Worm (Caenorhabditis elegans) whole organism, L4 larva: Measurements from ENCODE around the gene T07D3.4.

Source experiments
- F10B5.3 ChIP-seq: sonication (generic microtip); optimal IDR thresholded peaks from 2 replicates; lab custom pipeline; 2016; ENCODE audit warnings: mild to moderate bottlenecking, missing genetic modification characterization, missing compliant biosample characterization
- F26F4.8 ChIP-seq: fragments of 200-800 bp; sonication (Bioruptor generic); conservative IDR thresholded peaks from 2 replicates; pipeline ENCODE4 v1.3.6; 2022; ENCODE audit warnings: missing genetic modification characterization, missing compliant biosample characterization
- ZK546.5 ChIP-seq, 2 experiments: sonication (generic microtip); optimal IDR thresholded peaks; 2 replicates each; lab custom pipeline; 2017; ENCODE audit warnings: missing biosample characterization in 2 of 2, missing genetic modification characterization in 2 of 2
- arid-1 ChIP-seq: fragments of 200-800 bp; sonication (Bioruptor generic); conservative IDR thresholded peaks from 2 replicates; pipeline ENCODE4 v1.3.6; 2022; ENCODE audit warnings: missing genetic modification reagents, missing genetic modification characterization, missing compliant biosample characterization
- ceh-62 ChIP-seq: sonication (generic microtip); optimal IDR thresholded peaks from 2 replicates; lab custom pipeline; 2017; ENCODE audit warnings: missing biosample characterization, missing genetic modification characterization
- ceh-82 ChIP-seq: sonication (generic microtip); optimal IDR thresholded peaks from 2 replicates; lab custom pipeline; 2017; ENCODE audit warnings: missing biosample characterization, missing genetic modification characterization
- ctbp-1 ChIP-seq: fragments of 200-800 bp; sonication (Bioruptor generic); IDR thresholded peaks from 2 replicates; pipeline ENCODE4 v1.3.6; 2022; ENCODE audit warnings: missing genetic modification reagents, missing genetic modification characterization, missing compliant biosample characterization
- daf-16 ChIP-seq, 3 experiments: sonication (generic microtip); optimal IDR thresholded peaks; 2 replicates each; lab custom pipeline; 2016 to 2017; ENCODE audit warnings: missing genetic modification characterization in 3 of 3, missing genetic modification reagents in 3 of 3, mild to moderate bottlenecking in 2 of 3, missing compliant biosample characterization in 2 of 3, missing biosample characterization in 1 of 3, moderate library complexity in 1 of 3
- daf-19 ChIP-seq: fragments of 200-800 bp; sonication (Bioruptor generic); conservative IDR thresholded peaks from 2 replicates; pipeline ENCODE4 v1.3.6; 2022; ENCODE audit warnings: missing genetic modification characterization, missing compliant biosample characterization
- daf-8 ChIP-seq: fragments of 200-800 bp; sonication (Bioruptor generic); IDR thresholded peaks from 2 replicates; pipeline ENCODE4 v1.3.6; 2022; ENCODE audit warnings: missing genetic modification characterization, missing compliant biosample characterization
- dmd-6 ChIP-seq: fragments of 200-800 bp; sonication (Bioruptor generic); IDR thresholded peaks from 2 replicates; pipeline ENCODE4 v1.3.6; 2022; ENCODE audit warnings: missing genetic modification reagents, missing genetic modification characterization, missing compliant biosample characterization
- dmd-8 ChIP-seq: fragments of 200-800 bp; sonication (Bioruptor generic); IDR thresholded peaks from 2 replicates; pipeline ENCODE4 v1.3.6; 2022; ENCODE audit warnings: missing genetic modification characterization, missing compliant biosample characterization
- dve-1 ChIP-seq: sonication (generic microtip); optimal IDR thresholded peaks from 2 replicates; lab custom pipeline; 2017; ENCODE audit warnings: antibody characterized with exemption, mild to moderate bottlenecking, missing genetic modification characterization, missing compliant biosample characterization; ENCODE audit not compliant: insufficient read depth
- egl-27 ChIP-seq: sonication (generic microtip); optimal IDR thresholded peaks from 3 replicates; lab custom pipeline; 2017; ENCODE audit warnings: missing biosample characterization, missing genetic modification reagents, missing genetic modification characterization
- fos-1 ChIP-seq: fragments of 150-350 bp; optimal IDR thresholded peaks from 2 replicates; lab custom pipeline; 2014; ENCODE audit warnings: missing biosample characterization, missing genetic modification characterization
- hif-1 ChIP-seq, 2 experiments: sonication (generic microtip); optimal IDR thresholded peaks; 2 replicates each; lab custom pipeline; 2016 to 2017; ENCODE audit warnings: missing compliant biosample characterization in 2 of 2, missing genetic modification characterization in 2 of 2, missing genetic modification reagents in 2 of 2, missing genotype in 2 of 2, mild to moderate bottlenecking in 1 of 2
- hlh-11 ChIP-seq: fragments of 200-800 bp; sonication (Bioruptor generic); optimal IDR thresholded peaks from 2 replicates; lab custom pipeline; 2018; ENCODE audit warnings: mild to moderate bottlenecking, missing genetic modification characterization, missing compliant biosample characterization
- hmg-1.1 ChIP-seq: fragments of 200-800 bp; sonication (Bioruptor generic); IDR thresholded peaks from 2 replicates; pipeline ENCODE4 v1.3.6; 2022; ENCODE audit warnings: missing genetic modification reagents, missing genetic modification characterization, missing compliant biosample characterization
- jun-1 ChIP-seq: fragments of 150-350 bp; optimal IDR thresholded peaks from 2 replicates; lab custom pipeline; 2014; ENCODE audit warnings: missing biosample characterization, missing genetic modification reagents, missing genetic modification characterization
- lin-13 ChIP-seq: fragments of 150-350 bp; optimal IDR thresholded peaks from 2 replicates; lab custom pipeline; 2014; ENCODE audit warnings: missing biosample characterization, missing genetic modification reagents, missing genetic modification characterization
- lin-38 ChIP-seq: fragments of 200-800 bp; sonication (Bioruptor generic); IDR thresholded peaks from 2 replicates; pipeline ENCODE4 v1.3.6; 2022; ENCODE audit warnings: missing genetic modification reagents, missing genetic modification characterization, missing compliant biosample characterization
- lsy-2 ChIP-seq, 2 experiments: fragments of 150-350 bp in 1 of 2; sonication (generic microtip) in 1 of 2; optimal IDR thresholded peaks; 2 replicates each; lab custom pipeline; 2014 to 2017; ENCODE audit warnings: missing biosample characterization in 2 of 2, missing genetic modification characterization in 2 of 2
- mep-1 ChIP-seq: fragments of 150-350 bp; sonication (generic microtip); optimal IDR thresholded peaks from 3 replicates; lab custom pipeline; 2014; ENCODE audit warnings: missing biosample characterization, missing genetic modification characterization
- nhr-10 ChIP-seq: fragments of 150-350 bp; optimal IDR thresholded peaks from 2 replicates; lab custom pipeline; 2014; ENCODE audit warnings: missing biosample characterization, missing genetic modification characterization
- nhr-28 ChIP-seq: fragments of 150-350 bp; optimal IDR thresholded peaks from 2 replicates; lab custom pipeline; 2014; ENCODE audit warnings: missing biosample characterization, missing genetic modification characterization
- nhr-41 ChIP-seq: fragments of 200-800 bp; sonication (Bioruptor generic); IDR thresholded peaks from 2 replicates; pipeline ENCODE4 v1.3.6; 2022; ENCODE audit warnings: missing genetic modification reagents, missing genetic modification characterization, missing compliant biosample characterization
- nhr-6 ChIP-seq: fragments of 150-350 bp; optimal IDR thresholded peaks from 2 replicates; lab custom pipeline; 2014; ENCODE audit warnings: missing biosample characterization, missing genetic modification characterization
- nhr-77 ChIP-seq: fragments of 150-350 bp; optimal IDR thresholded peaks from 2 replicates; lab custom pipeline; 2014; ENCODE audit warnings: missing biosample characterization, missing genetic modification characterization
- pqm-1 ChIP-seq: sonication (generic microtip); optimal IDR thresholded peaks from 2 replicates; lab custom pipeline; 2017; ENCODE audit warnings: missing biosample characterization, missing genetic modification characterization
- saeg-2 ChIP-seq: fragments of 200-800 bp; sonication (Bioruptor generic); IDR thresholded peaks from 2 replicates; pipeline ENCODE4 v1.3.6; 2022; ENCODE audit warnings: missing genetic modification reagents, missing genetic modification characterization, missing compliant biosample characterization
- set-16 ChIP-seq: fragments of 200-800 bp; sonication (Bioruptor generic); IDR thresholded peaks from 2 replicates; pipeline ENCODE4 v1.3.6; 2022; ENCODE audit warnings: missing genetic modification reagents, missing genetic modification characterization, missing compliant biosample characterization
- snpc-1.2 ChIP-seq: fragments of 200-800 bp; sonication (Bioruptor generic); IDR thresholded peaks from 2 replicates; pipeline ENCODE4 v1.3.6; 2022; ENCODE audit warnings: missing genetic modification reagents, missing genetic modification characterization, missing compliant biosample characterization
- spr-1 ChIP-seq: sonication (generic microtip); optimal IDR thresholded peaks from 2 replicates; lab custom pipeline; 2016; ENCODE audit warnings: mild to moderate bottlenecking, missing genetic modification characterization, missing compliant biosample characterization
- spr-3 ChIP-seq: fragments of 200-800 bp; sonication (Bioruptor generic); optimal IDR thresholded peaks from 2 replicates; lab custom pipeline; 2018; ENCODE audit warnings: mild to moderate bottlenecking, missing genetic modification characterization, missing compliant biosample characterization
- tag-97 ChIP-seq: fragments of 200-800 bp; sonication (Bioruptor generic); IDR thresholded peaks from 2 replicates; pipeline ENCODE4 v1.3.6; 2022; ENCODE audit warnings: missing genetic modification characterization, missing compliant biosample characterization
- unc-130 ChIP-seq: sonication (generic microtip); optimal IDR thresholded peaks from 2 replicates; lab custom pipeline; 2016; ENCODE audit warnings: missing genetic modification reagents, missing genetic modification characterization, missing compliant biosample characterization
- unc-62 ChIP-seq, 3 experiments: fragments of 150-350 bp in 1 of 3; sonication (generic microtip); optimal IDR thresholded peaks in 2 of 3; peaks in 1 of 3; 1 replicate in 1 of 3; 2 replicates in 2 of 3; lab custom pipeline; 2014 to 2017; ENCODE audit warnings: missing biosample characterization in 3 of 3, missing genetic modification characterization in 3 of 3, missing genetic modification reagents in 3 of 3, missing genotype in 1 of 3
- zip-11 ChIP-seq: fragments of 200-800 bp; sonication (Bioruptor generic); IDR thresholded peaks from 2 replicates; pipeline ENCODE4 v1.3.6; 2022; ENCODE audit warnings: missing genetic modification characterization, missing compliant biosample characterization
- zip-2 ChIP-seq: fragments of 150-350 bp; optimal IDR thresholded peaks from 2 replicates; lab custom pipeline; 2014; ENCODE audit warnings: missing biosample characterization, missing genetic modification characterization
- ztf-7 ChIP-seq: fragments of 150-350 bp; optimal IDR thresholded peaks from 2 replicates; lab custom pipeline; 2014; ENCODE audit warnings: missing biosample characterization, missing genetic modification characterization

T07D3.4 gene

DNA sequence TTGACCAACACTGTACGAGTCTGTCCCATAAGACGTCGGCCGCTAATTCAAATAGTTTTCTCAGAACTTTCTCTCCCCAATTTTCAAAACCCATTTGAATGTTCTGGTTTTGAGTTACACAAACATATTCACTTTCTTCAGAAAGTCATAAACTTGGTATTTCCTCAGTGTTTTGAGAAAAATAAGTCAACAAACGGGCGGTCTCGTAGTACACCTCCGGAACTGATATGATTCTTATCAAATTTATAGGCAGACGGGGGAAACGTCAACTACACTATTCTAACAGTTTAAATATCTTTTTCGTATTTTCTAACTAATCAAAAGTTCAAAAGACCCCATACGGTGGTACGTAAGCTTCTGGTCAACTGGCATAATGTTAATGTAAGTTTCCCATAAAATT is 3.9 kb upstream of the T07D3.4 start:
- no peak for TF ChIP-seq ctbp-1 (GFP tag; lab: Robert Waterston, UW)
- peak; percentile 57 for TF ChIP-seq pqm-1 (tag; lab: Kevin White, UChicago)
- TF ChIP-seq dmd-6 = peak; percentile 15; the same call in 1 of the 2 replicates
- TF ChIP-seq daf-19 (GFP tag; lab: Robert Waterston, UW) = no peak
- peak; percentile 4 for TF ChIP-seq hlh-11 (tag; lab: Kevin White, UChicago)
- TF ChIP-seq nhr-77 (tag; lab: Kevin White, UChicago) = peak; percentile 18
- TF ChIP-seq dve-1 (tag; lab: Kevin White, UChicago) = no peak
- TF ChIP-seq zip-2 (tag; lab: Kevin White, UChicago) = no peak
- no peak for TF ChIP-seq arid-1 (GFP tag; lab: Robert Waterston, UW)
- TF ChIP-seq nhr-28 (tag; lab: Kevin White, UChicago) = peak; percentile 13
- TF ChIP-seq jun-1 = no peak
- TF ChIP-seq dmd-8 (GFP tag; lab: Robert Waterston, UW) = no peak
- TF ChIP-seq ceh-82 (tag; lab: Kevin White, UChicago) = no peak
- no peak for TF ChIP-seq unc-130 (GFP tag; lab: Kevin White, UChicago)
- TF ChIP-seq ceh-62 (tag; lab: Kevin White, UChicago) = no peak
- TF ChIP-seq lin-13 (GFP tag; lab: Kevin White, UChicago) = no peak
- no peak for TF ChIP-seq daf-16 (GFP tag; optimal IDR thresholded peaks at IDR 0.05; lab: Kevin White, UChicago)
- TF ChIP-seq daf-16 (tag; optimal IDR thresholded peaks at IDR 0.05; lab: Kevin White, UChicago) = peak; percentile 37
- no peak for TF ChIP-seq nhr-41 (GFP tag; lab: Robert Waterston, UW)
- peak in 1 of 2 experiments; percentile 73 for TF ChIP-seq unc-62 (GFP tag; optimal IDR thresholded peaks at IDR 0.05 in 1 of 2; lab: Kevin White, UChicago)
- no peak for TF ChIP-seq unc-62 (tag; optimal IDR thresholded peaks at IDR 0.05; lab: Kevin White, UChicago)

DNA sequence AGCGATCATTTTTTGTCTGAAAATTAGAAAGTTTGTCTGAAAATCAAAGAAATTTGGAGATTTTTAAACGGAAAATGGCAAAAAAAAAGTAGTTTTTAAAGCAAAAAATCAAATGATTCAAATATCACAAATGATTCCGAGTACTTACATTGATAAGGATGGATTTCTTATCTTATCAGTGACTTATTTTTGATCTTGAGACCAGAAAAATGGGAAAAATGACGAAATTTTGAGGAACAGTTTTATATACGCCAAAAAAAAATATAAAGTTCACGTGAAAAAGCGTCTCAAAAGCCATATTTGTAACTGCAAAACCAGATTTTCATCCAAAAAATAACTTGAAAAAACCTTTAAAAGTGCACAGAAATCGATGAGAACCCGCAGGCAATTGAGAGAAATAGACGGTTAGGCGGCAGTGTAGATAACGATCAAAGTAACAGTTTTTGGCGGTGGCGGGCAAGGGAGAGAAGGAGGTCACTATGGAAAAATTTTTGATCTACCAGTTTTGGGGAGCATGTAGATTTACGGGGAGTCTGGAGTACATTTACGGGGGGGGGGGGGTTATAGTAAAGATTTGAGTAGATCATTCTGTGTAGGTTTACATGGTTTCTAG is 12.7 kb downstream of the T07D3.4 start, which contains the start of gene T07D3.9:
Gene T07D3.9 (minus strand): TSS at position 194 of the 613 bp plus-strand sequence.
- TF ChIP-seq set-16 (GFP tag; lab: Robert Waterston, UW) (no peak), tag-97 (GFP tag; lab: Robert Waterston, UW) (no peak), spr-1 (tag; lab: Kevin White, UChicago) (no peak), mep-1 (tag; lab: Kevin White, UChicago) (no peak), egl-27 (tag; lab: Kevin White, UChicago) (no peak), ztf-7 (no peak), dmd-6 (peak; percentile 83), daf-8 (GFP tag; lab: Robert Waterston, UW) (no peak), hmg-1.1 (GFP tag; lab: Robert Waterston, UW) (no peak), zip-11 (no peak), unc-130 (GFP tag; lab: Kevin White, UChicago) (no peak), snpc-1.2 (GFP tag; lab: Robert Waterston, UW) (no peak), spr-3 (GFP tag; lab: Kevin White, UChicago) (no peak), hlh-11 (tag; lab: Kevin White, UChicago) (peak; percentile 37), fos-1 (tag; lab: Kevin White, UChicago) (no peak), lin-38 (no peak), nhr-6 (no peak), lsy-2 (tag; optimal IDR thresholded peaks at IDR 0.05; lab: Kevin White, UChicago) (no peak), saeg-2 (GFP tag; lab: Robert Waterston, UW) (no peak), F10B5.3 (no peak), ZK546.5 (tag; optimal IDR thresholded peaks at IDR 0.05; lab: Kevin White, UChicago) (no peak), hif-1 (tag; optimal IDR thresholded peaks at IDR 0.05; lab: Kevin White, UChicago) (no peak), pqm-1 (tag; lab: Kevin White, UChicago) (peak; percentile 66), nhr-10 (peak; percentile 30), F26F4.8 (GFP tag; lab: Robert Waterston, UW) (no peak), nhr-28 (tag; lab: Kevin White, UChicago) (peak; percentile 58)
- TF ChIP-seq, all 104 proteins: peak for 5
